Worm (Caenorhabditis elegans) whole organism, mixed stage, embryonic: ENCODE measurements around the gene fbxa-190.
A peak's percentile ranks its signal among the peaks of the same experiment; 100 is the strongest.

Experiments used
- M03D4.4 ChIP-seq: sonication (generic microtip); optimal IDR thresholded peaks from 2 replicates; lab custom pipeline; 2017; ENCODE audit warnings: mild to moderate bottlenecking, missing genetic modification characterization, missing compliant biosample characterization
- bed-3 ChIP-seq: fragments of 200-800 bp; sonication (Bioruptor generic); optimal IDR thresholded peaks from 3 replicates; lab custom pipeline; 2018; ENCODE audit warnings: mild to moderate bottlenecking, missing genetic modification characterization, moderate library complexity, missing compliant biosample characterization
- blmp-1 ChIP-seq: fragments of 150-350 bp; optimal IDR thresholded peaks from 2 replicates; lab custom pipeline; 2014; ENCODE audit warnings: missing biosample characterization, missing genetic modification characterization
- ceh-39 ChIP-seq: fragments of 150-350 bp; optimal IDR thresholded peaks from 2 replicates; lab custom pipeline; 2014; ENCODE audit warnings: missing biosample characterization, missing genetic modification characterization
- ceh-43 ChIP-seq: fragments of 200-800 bp; sonication (Bioruptor generic); optimal IDR thresholded peaks from 2 replicates; lab custom pipeline; 2018; ENCODE audit warnings: mild to moderate bottlenecking, missing genetic modification characterization, moderate library complexity, missing compliant biosample characterization
- ceh-83 ChIP-seq: fragments of 200-800 bp; sonication (Bioruptor generic); optimal IDR thresholded peaks from 2 replicates; lab custom pipeline; 2018; ENCODE audit warnings: mild to moderate bottlenecking, missing genetic modification characterization, missing compliant biosample characterization
- ces-1 ChIP-seq: fragments of 150-350 bp; optimal IDR thresholded peaks from 2 replicates; lab custom pipeline; 2014; ENCODE audit warnings: missing biosample characterization, missing genetic modification reagents, missing genetic modification characterization
- cnd-1 ChIP-seq: fragments of 200-800 bp; sonication (Bioruptor generic); optimal IDR thresholded peaks from 2 replicates; lab custom pipeline; 2018; ENCODE audit warnings: mild to moderate bottlenecking, missing genetic modification characterization, missing compliant biosample characterization
- drap-1 ChIP-seq: fragments of 200-800 bp; sonication (Bioruptor generic); optimal IDR thresholded peaks from 3 replicates; lab custom pipeline; 2018; ENCODE audit warnings: mild to moderate bottlenecking, missing genetic modification characterization, missing compliant biosample characterization
- elt-1 ChIP-seq: sonication (generic microtip); optimal IDR thresholded peaks from 2 replicates; lab custom pipeline; 2017; ENCODE audit warnings: missing genetic modification characterization, mild to moderate bottlenecking, missing compliant biosample characterization, antibody characterized with exemption, moderate library complexity, borderline replicate concordance; ENCODE audit not compliant: insufficient read depth
- elt-3 ChIP-seq: fragments of 150-350 bp; optimal IDR thresholded peaks from 2 replicates; lab custom pipeline; 2014; ENCODE audit warnings: missing biosample characterization, missing genetic modification characterization
- flh-1 ChIP-seq: fragments of 200-800 bp; sonication (Bioruptor generic); optimal IDR thresholded peaks from 2 replicates; lab custom pipeline; 2018; ENCODE audit warnings: mild to moderate bottlenecking, missing genetic modification characterization, moderate library complexity, missing compliant biosample characterization
- ham-2 ChIP-seq: fragments of 200-800 bp; sonication (Bioruptor generic); optimal IDR thresholded peaks from 2 replicates; lab custom pipeline; 2018; ENCODE audit warnings: mild to moderate bottlenecking, missing genetic modification characterization, missing compliant biosample characterization
- hlh-1 ChIP-seq: fragments of 150-350 bp; optimal IDR thresholded peaks from 2 replicates; lab custom pipeline; 2014; ENCODE audit warnings: missing biosample characterization, missing genetic modification reagents, missing genetic modification characterization
- lin-13 ChIP-seq: fragments of 150-350 bp; optimal IDR thresholded peaks from 2 replicates; lab custom pipeline; 2014; ENCODE audit warnings: missing biosample characterization, missing genetic modification characterization
- lin-32 ChIP-seq: fragments of 200-800 bp; sonication (Bioruptor generic); optimal IDR thresholded peaks from 2 replicates; lab custom pipeline; 2018; ENCODE audit warnings: mild to moderate bottlenecking, missing genetic modification characterization, missing compliant biosample characterization
- lsy-2 ChIP-seq: fragments of 150-350 bp; optimal IDR thresholded peaks from 2 replicates; lab custom pipeline; 2014; ENCODE audit warnings: missing biosample characterization, missing genetic modification characterization
- mab-5 ChIP-seq: fragments of 150-350 bp; optimal IDR thresholded peaks from 2 replicates; lab custom pipeline; 2014; ENCODE audit warnings: missing biosample characterization, missing genetic modification characterization
- mls-2 ChIP-seq: sonication (generic microtip); optimal IDR thresholded peaks from 2 replicates; lab custom pipeline; 2016; ENCODE audit warnings: mild to moderate bottlenecking, missing genetic modification characterization, moderate library complexity, missing compliant biosample characterization
- nhr-12 ChIP-seq: fragments of 150-350 bp; optimal IDR thresholded peaks from 2 replicates; lab custom pipeline; 2014; ENCODE audit warnings: missing biosample characterization, missing genetic modification characterization
- nhr-2 ChIP-seq: fragments of 150-350 bp; optimal IDR thresholded peaks from 2 replicates; lab custom pipeline; 2014; ENCODE audit warnings: missing biosample characterization, missing genetic modification characterization
- nhr-237 ChIP-seq: fragments of 150-350 bp; optimal IDR thresholded peaks from 2 replicates; lab custom pipeline; 2014; ENCODE audit warnings: missing biosample characterization, missing genetic modification characterization
- nhr-28 ChIP-seq: fragments of 150-350 bp; optimal IDR thresholded peaks from 2 replicates; lab custom pipeline; 2014; ENCODE audit warnings: missing biosample characterization, missing genetic modification characterization
- nhr-76 ChIP-seq: sonication (generic microtip); optimal IDR thresholded peaks from 2 replicates; lab custom pipeline; 2017; ENCODE audit warnings: missing biosample characterization, missing genetic modification characterization
- pha-4 ChIP-seq: fragments of 150-350 bp; optimal IDR thresholded peaks from 2 replicates; lab custom pipeline; 2018; ENCODE audit warnings: missing biosample characterization, missing genetic modification reagents, missing genetic modification characterization
- sem-2 ChIP-seq: fragments of 200-800 bp; sonication (Bioruptor generic); optimal IDR thresholded peaks from 2 replicates; lab custom pipeline; 2018; ENCODE audit warnings: mild to moderate bottlenecking, missing genetic modification characterization, missing compliant biosample characterization
- snpc-4 ChIP-seq: fragments of 150-350 bp; optimal IDR thresholded peaks from 2 replicates; lab custom pipeline; 2014; ENCODE audit warnings: missing biosample characterization, missing genetic modification characterization
- sptf-1 ChIP-seq: sonication (generic microtip); optimal IDR thresholded peaks from 2 replicates; lab custom pipeline; 2017; ENCODE audit warnings: mild to moderate bottlenecking, missing genetic modification characterization, moderate library complexity, missing compliant biosample characterization
- tbx-8 ChIP-seq: fragments of 200-800 bp; sonication (Bioruptor generic); optimal IDR thresholded peaks from 2 replicates; lab custom pipeline; 2018; ENCODE audit warnings: mild to moderate bottlenecking, missing genetic modification characterization, moderate library complexity, missing compliant biosample characterization
- unc-120 ChIP-seq: sonication (generic microtip); optimal IDR thresholded peaks from 2 replicates; lab custom pipeline; 2017; ENCODE audit warnings: missing genetic modification characterization, missing compliant biosample characterization; ENCODE audit not compliant: poor library complexity, severe bottlenecking
- unc-39 ChIP-seq: fragments of 150-350 bp; optimal IDR thresholded peaks from 2 replicates; lab custom pipeline; 2014; ENCODE audit warnings: missing biosample characterization, missing genetic modification characterization
- unc-62 ChIP-seq: fragments of 150-350 bp; optimal IDR thresholded peaks from 2 replicates; lab custom pipeline; 2014; ENCODE audit warnings: missing biosample characterization, missing genetic modification reagents, missing genetic modification characterization
- zip-8 ChIP-seq: fragments of 150-350 bp; optimal IDR thresholded peaks from 2 replicates; lab custom pipeline; 2014; ENCODE audit warnings: missing biosample characterization, missing genetic modification characterization
- ztf-11 ChIP-seq: fragments of 150-350 bp; optimal IDR thresholded peaks from 2 replicates; lab custom pipeline; 2014; ENCODE audit warnings: missing biosample characterization, missing genetic modification characterization

The fbxa-190 gene

DNA sequence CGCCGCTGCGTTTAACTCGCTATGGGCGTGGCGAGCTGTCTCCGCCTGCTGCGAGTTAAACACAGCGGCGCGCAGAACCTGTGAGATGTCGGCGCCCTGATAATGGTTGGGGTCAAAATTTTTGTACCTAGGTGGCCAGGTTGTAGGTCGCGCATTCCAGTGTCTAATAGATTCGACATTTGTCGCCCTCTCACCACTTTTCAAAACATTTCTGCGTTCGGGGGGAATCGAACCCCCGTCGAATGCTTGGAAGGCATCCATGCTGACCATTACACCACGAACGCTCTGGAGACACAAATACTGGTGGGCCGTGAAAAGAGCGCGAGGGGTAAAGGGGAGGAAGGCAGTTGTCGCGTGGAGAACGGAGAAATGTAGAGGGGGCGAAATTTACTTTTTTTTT lies 7.6 kb downstream of the fbxa-190 start:
- TF ChIP-seq ham-2 (GFP tag; lab: Kevin White, UChicago), result peak; percentile 80
- TF ChIP-seq blmp-1 (tag; lab: Kevin White, UChicago), result no peak
- TF ChIP-seq mab-5 (tag; lab: Kevin White, UChicago), result no peak
- peak; percentile 92 for TF ChIP-seq mls-2 (tag; lab: Kevin White, UChicago)
- TF ChIP-seq M03D4.4 (tag; lab: Kevin White, UChicago), result peak; percentile 85
- no peak for TF ChIP-seq nhr-28
- TF ChIP-seq ztf-11 (tag; lab: Kevin White, UChicago), result peak; percentile 14
- TF ChIP-seq ceh-83 (GFP tag; lab: Kevin White, UChicago), result peak; percentile 89
- TF ChIP-seq unc-39, result peak; percentile 14
- TF ChIP-seq nhr-2 (tag; lab: Kevin White, UChicago), result no peak
- peak; percentile 36 for TF ChIP-seq pha-4 (tag; lab: Kevin White, UChicago)
- no peak for TF ChIP-seq elt-1 (tag; lab: Kevin White, UChicago)
- peak; percentile 89 for TF ChIP-seq lin-32
- TF ChIP-seq nhr-237 (tag; lab: Kevin White, UChicago), result peak; percentile 26
- peak; percentile 24 for TF ChIP-seq elt-3 (tag; lab: Kevin White, UChicago)
- TF ChIP-seq bed-3 (GFP tag; lab: Kevin White, UChicago), result peak; percentile 78
- TF ChIP-seq snpc-4 (tag; lab: Kevin White, UChicago), result no peak
- peak; percentile 92 for TF ChIP-seq cnd-1 (tag; lab: Kevin White, UChicago)
- peak; percentile 14 for TF ChIP-seq lin-13 (tag; lab: Kevin White, UChicago)
- peak; percentile 80 for TF ChIP-seq ceh-43 (GFP tag; lab: Kevin White, UChicago)
- TF ChIP-seq drap-1 (GFP tag; lab: Kevin White, UChicago), result peak; percentile 94
- TF ChIP-seq nhr-76 (tag; lab: Kevin White, UChicago), result peak; percentile 42
- peak; percentile 81 for TF ChIP-seq sem-2 (GFP tag; lab: Kevin White, UChicago)
- peak; percentile 48 for TF ChIP-seq unc-62 (GFP tag; lab: Kevin White, UChicago)
- TF ChIP-seq zip-8 (tag; lab: Kevin White, UChicago), result no peak
- peak; percentile 4 for TF ChIP-seq ceh-39 (tag; lab: Kevin White, UChicago)
- peak; percentile 55 for TF ChIP-seq hlh-1 (tag; lab: Kevin White, UChicago)
- peak; percentile 6 for TF ChIP-seq lsy-2 (tag; lab: Kevin White, UChicago)
- TF ChIP-seq unc-120 (tag; lab: Kevin White, UChicago), result peak; percentile 85
- peak; percentile 75 for TF ChIP-seq flh-1 (GFP tag; lab: Kevin White, UChicago)
- TF ChIP-seq ces-1 (GFP tag; lab: Kevin White, UChicago), result no peak
- TF ChIP-seq tbx-8 (GFP tag; lab: Kevin White, UChicago), result peak; percentile 67
- no peak for TF ChIP-seq nhr-12 (tag; lab: Kevin White, UChicago)
- peak; percentile 94 for TF ChIP-seq sptf-1

- TF ChIP-seq sem-2 (GFP tag; lab: Kevin White, UChicago) (no peak), ceh-39 (tag; lab: Kevin White, UChicago) (no peak), zip-8 (tag; lab: Kevin White, UChicago) (no peak), unc-62 (GFP tag; lab: Kevin White, UChicago) (no peak)
These were observed 9.8 kb downstream of the fbxa-190 start, which contains the start of gene F56C3.10 for ce11 chrX:1381565-1381964. Gene F56C3.10 (minus strand): TSS chrX:1381665.

ce11 chrX:1383546-1383945 lies 11.7 kb downstream of the fbxa-190 start:
- TF ChIP-seq mab-5 (tag; lab: Kevin White, UChicago) (no peak), nhr-237 (tag; lab: Kevin White, UChicago) (no peak), drap-1 (GFP tag; lab: Kevin White, UChicago) (no peak), ces-1 (GFP tag; lab: Kevin White, UChicago) (no peak), hlh-1 (tag; lab: Kevin White, UChicago) (no peak), ztf-11 (tag; lab: Kevin White, UChicago) (no peak), elt-1 (tag; lab: Kevin White, UChicago) (no peak), nhr-2 (tag; lab: Kevin White, UChicago) (no peak), flh-1 (GFP tag; lab: Kevin White, UChicago) (no peak), lsy-2 (tag; lab: Kevin White, UChicago) (no peak), ceh-39 (tag; lab: Kevin White, UChicago) (no peak), lin-13 (tag; lab: Kevin White, UChicago) (no peak), pha-4 (tag; lab: Kevin White, UChicago) (no peak), lin-32 (no peak), tbx-8 (GFP tag; lab: Kevin White, UChicago) (no peak), zip-8 (tag; lab: Kevin White, UChicago) (no peak), ceh-83 (GFP tag; lab: Kevin White, UChicago) (no peak), elt-3 (tag; lab: Kevin White, UChicago) (no peak)
- TF ChIP-seq, all 35 proteins: peak for 0
